Worm (Caenorhabditis elegans): ENCODE results near the gene srbc-51.
"Not testable (repeated sequence)": the region's sequence is repeated elsewhere in the genome, so short reads cannot be mapped to it uniquely, and the experiment has no call there.

DNA sequence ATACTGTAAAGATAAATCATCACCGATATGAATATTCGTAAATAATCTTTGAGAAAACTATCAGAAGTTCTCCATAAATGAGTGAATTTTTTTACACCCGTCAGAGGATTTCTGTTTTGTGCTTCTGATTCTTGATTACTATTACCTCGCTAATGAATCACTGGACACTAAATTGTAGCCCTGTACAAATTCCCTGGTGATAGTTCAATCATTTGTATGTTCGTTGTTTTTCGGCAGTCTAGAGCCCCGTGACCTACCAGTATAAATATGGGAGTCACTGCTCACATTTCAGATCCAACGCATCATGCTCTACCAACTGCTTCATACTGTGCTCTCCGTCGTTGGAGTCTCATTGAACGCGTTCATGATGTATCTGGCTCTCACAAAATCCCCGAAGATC is 23.1 kb upstream of the srbc-51 start, which contains the start of gene srd-27:
- not testable (repeated sequence) for TF ChIP-seq nhr-25, ztf-4, nhr-76, egl-27, ceh-82, ceh-16 (tag; optimal IDR thresholded peaks at IDR 0.05)
